Fruit fly (Drosophila melanogaster) whole organism, wandering third instar larva: Measurements from ENCODE around the gene bbg.

Experiments used
- Abd-B ChIP-seq: fragments of >200 bp; optimal IDR thresholded peaks from 2 replicates; lab custom pipeline; 2017; ENCODE audit warnings: missing biosample characterization, missing genetic modification characterization
- CG32264 ChIP-seq: fragments of 200-800 bp; sonication (Bioruptor generic); optimal IDR thresholded peaks from 2 replicates; lab custom pipeline; 2016; ENCODE audit warnings: missing biosample characterization, missing genetic modification characterization
- CG9705 ChIP-seq: fragments of 200-800 bp; sonication (Bioruptor generic); optimal IDR thresholded peaks from 2 replicates; lab custom pipeline; 2018; ENCODE audit warnings: missing biosample characterization, mild to moderate bottlenecking, missing genetic modification characterization
- CrebA ChIP-seq: fragments of 200-800 bp; sonication (Bioruptor generic); optimal IDR thresholded peaks from 2 replicates; lab custom pipeline; 2016; ENCODE audit warnings: missing biosample characterization, mild to moderate bottlenecking, missing genetic modification characterization, borderline replicate concordance
- Dfd ChIP-seq: fragments of >200 bp; optimal IDR thresholded peaks from 2 replicates; lab custom pipeline; 2017; ENCODE audit warnings: missing biosample characterization, missing genetic modification characterization
- Dif ChIP-seq: fragments of 200-275, 200-300 bp; sonication (Bioruptor generic); optimal IDR thresholded peaks from 2 replicates; lab custom pipeline; 2018; ENCODE audit warnings: missing biosample characterization, missing genetic modification characterization; ENCODE audit not compliant: partially characterized antibody
- HLH106 ChIP-seq: fragments of 200-800 bp; optimal IDR thresholded peaks from 3 replicates; lab custom pipeline; 2019; ENCODE audit warnings: missing biosample characterization, mild to moderate bottlenecking, missing genetic modification characterization, moderate library complexity
- Hr78 ChIP-seq: fragments of >200 bp; optimal IDR thresholded peaks from 2 replicates; lab custom pipeline; 2017; ENCODE audit warnings: missing biosample characterization, missing genetic modification characterization
- Hr83 ChIP-seq: fragments of 200-300 bp; sonication (Bioruptor generic); optimal IDR thresholded peaks from 2 replicates; lab custom pipeline; 2016; ENCODE audit warnings: missing biosample characterization, mild to moderate bottlenecking, missing genetic modification characterization, moderate library complexity; ENCODE audit not compliant: poor library complexity, severe bottlenecking
- Jra ChIP-seq: sonication (Bioruptor generic); optimal IDR thresholded peaks from 2 replicates; lab custom pipeline; 2016; ENCODE audit warnings: missing biosample characterization, missing genetic modification characterization
- Mio ChIP-seq: sonication (Bioruptor generic); optimal IDR thresholded peaks from 2 replicates; lab custom pipeline; 2016; ENCODE audit warnings: missing biosample characterization, missing genetic modification characterization
- Myc ChIP-seq: fragments of >200 bp; optimal IDR thresholded peaks from 2 replicates; lab custom pipeline; 2017
- N ChIP-seq: fragments of >200 bp; optimal IDR thresholded peaks from 2 replicates; lab custom pipeline; 2018; ENCODE audit warnings: missing biosample characterization, missing external identifiers, missing genetic modification characterization
- OdsH ChIP-seq: fragments of 200-800 bp; sonication (Bioruptor generic); optimal IDR thresholded peaks from 2 replicates; lab custom pipeline; 2016; ENCODE audit warnings: missing biosample characterization, mild to moderate bottlenecking, missing genetic modification characterization
- Rel ChIP-seq, 2 experiments: fragments of 200-800 bp; sonication (Bioruptor generic) in 1 of 2; optimal IDR thresholded peaks; 2 replicates in 1 of 2; 3 replicates in 1 of 2; lab custom pipeline; 2016 to 2019; ENCODE audit warnings: mild to moderate bottlenecking in 2 of 2, missing biosample characterization in 2 of 2, missing genetic modification characterization in 2 of 2, moderate library complexity in 1 of 2
- Sp1 ChIP-seq: fragments of 200-800 bp; sonication (Bioruptor generic); optimal IDR thresholded peaks from 3 replicates; lab custom pipeline; 2019; ENCODE audit warnings: missing biosample characterization, mild to moderate bottlenecking, missing genetic modification characterization, moderate library complexity
- brk ChIP-seq: fragments of 200-800 bp; sonication (Bioruptor generic); optimal IDR thresholded peaks from 2 replicates; lab custom pipeline; 2016; ENCODE audit warnings: missing biosample characterization, mild to moderate bottlenecking, missing genetic modification characterization
- dmrt93B ChIP-seq: fragments of 200-800 bp; sonication (Bioruptor generic); optimal IDR thresholded peaks from 2 replicates; lab custom pipeline; 2018; ENCODE audit warnings: missing biosample characterization, mild to moderate bottlenecking, missing genetic modification characterization
- foxo ChIP-seq, 2 experiments: fragments of 200-800 bp; sonication (Bioruptor generic); optimal IDR thresholded peaks; 2 replicates in 1 of 2; 3 replicates in 1 of 2; lab custom pipeline; 2016 to 2017; ENCODE audit warnings: missing biosample characterization in 2 of 2, missing genetic modification characterization in 2 of 2
- fru ChIP-seq: fragments of 200-800 bp; sonication (Bioruptor generic); optimal IDR thresholded peaks from 3 replicates; lab custom pipeline; 2016; ENCODE audit warnings: missing biosample characterization, mild to moderate bottlenecking, missing genetic modification characterization
- h ChIP-seq: fragments of 200-800 bp; sonication (Bioruptor generic); optimal IDR thresholded peaks from 3 replicates; lab custom pipeline; 2016; ENCODE audit warnings: missing biosample characterization, mild to moderate bottlenecking, missing genetic modification characterization
- jim ChIP-seq: fragments of 175-275, 200-325 bp; sonication (Bioruptor generic); optimal IDR thresholded peaks from 2 replicates; lab custom pipeline; 2016; ENCODE audit warnings: missing biosample characterization, mild to moderate bottlenecking, missing genetic modification characterization
- lola ChIP-seq: fragments of >200 bp; optimal IDR thresholded peaks from 2 replicates; lab custom pipeline; 2017; ENCODE audit warnings: missing biosample characterization, missing genetic modification characterization
- psq ChIP-seq: fragments of 200-800 bp; sonication (Bioruptor generic); optimal IDR thresholded peaks from 3 replicates; lab custom pipeline; 2017; ENCODE audit warnings: missing biosample characterization, mild to moderate bottlenecking, missing genetic modification characterization, moderate library complexity
- rgr ChIP-seq: fragments of 200-800 bp; sonication (Bioruptor generic); optimal IDR thresholded peaks from 3 replicates; lab custom pipeline; 2016; ENCODE audit warnings: missing biosample characterization, mild to moderate bottlenecking, missing genetic modification characterization
- sage ChIP-seq: fragments of 200-800 bp; sonication (Bioruptor generic); optimal IDR thresholded peaks from 2 replicates; lab custom pipeline; 2016; ENCODE audit warnings: missing biosample characterization, mild to moderate bottlenecking, missing genetic modification characterization
- sv ChIP-seq: fragments of 200-800 bp; sonication (Bioruptor generic); optimal IDR thresholded peaks from 3 replicates; lab custom pipeline; 2016; ENCODE audit warnings: missing biosample characterization, missing genetic modification characterization
- usp ChIP-seq: fragments of >200 bp; optimal IDR thresholded peaks from 2 replicates; lab custom pipeline; 2017; ENCODE audit warnings: missing biosample characterization, missing genetic modification characterization
- woc ChIP-seq: sonication (Bioruptor generic); optimal IDR thresholded peaks from 2 replicates; lab custom pipeline; 2016; ENCODE audit warnings: missing biosample characterization, mild to moderate bottlenecking, missing genetic modification characterization

bbg gene

DNA sequence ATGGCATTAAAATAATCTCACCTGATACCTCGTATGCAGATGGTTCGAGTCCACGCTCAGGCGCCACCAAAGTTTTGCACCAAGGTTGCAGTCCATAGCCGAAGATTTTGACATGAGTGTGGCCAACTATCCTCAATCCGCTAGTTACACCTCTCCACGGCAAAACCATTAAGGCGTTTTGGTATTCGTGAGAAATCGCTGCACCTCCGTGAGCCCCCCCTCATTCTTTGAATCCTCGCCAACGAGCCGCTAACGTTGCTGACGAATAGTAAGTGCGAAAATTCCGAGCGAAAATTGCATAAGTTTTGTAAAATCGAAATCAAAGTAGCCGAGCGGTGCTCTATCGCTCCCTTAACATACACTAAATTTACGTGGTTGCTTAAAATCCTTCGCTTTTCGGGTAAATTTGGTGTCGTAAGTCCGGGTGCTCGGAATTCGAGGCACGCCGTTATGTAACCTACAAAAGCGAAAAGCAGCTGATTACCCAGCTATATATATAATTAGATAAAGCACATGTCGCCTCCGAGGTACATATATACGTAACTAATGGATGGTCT lies 1.4 kb upstream of the bbg start, which contains the start of gene Mpcp2:
Mpcp2 (plus strand) TSS at position 217 of the 557 bp plus-strand sequence.
- no peak for TF ChIP-seq Myc (lab: Kevin White, UChicago)
- peak; percentile 10 for TF ChIP-seq Dif
- no peak for TF ChIP-seq usp
- peak; percentile 8 for TF ChIP-seq fru (GFP tag; lab: Kevin White, UChicago)
- TF ChIP-seq jim (GFP tag; lab: Kevin White, UChicago): no peak
- no peak for TF ChIP-seq brk (GFP tag; lab: Kevin White, UChicago)
- TF ChIP-seq psq (GFP tag; lab: Kevin White, UChicago): peak; percentile 3
- TF ChIP-seq h (GFP tag; lab: Kevin White, UChicago): peak; percentile 34
- no peak for TF ChIP-seq Jra (GFP tag; lab: Kevin White, UChicago)
- peak; percentile 20 for TF ChIP-seq HLH106 (tag; lab: Kevin White, UChicago)
- no peak for TF ChIP-seq sage
- TF ChIP-seq CrebA (GFP tag; lab: Kevin White, UChicago): peak; percentile 7
- TF ChIP-seq Rel (GFP tag; optimal IDR thresholded peaks at IDR 0.05; lab: Kevin White, UChicago): no peak
- peak; percentile 71 for TF ChIP-seq Rel (tag; optimal IDR thresholded peaks at IDR 0.05; lab: Kevin White, UChicago)
- peak; percentile 46 for TF ChIP-seq rgr (GFP tag; lab: Kevin White, UChicago)
- no peak for TF ChIP-seq Hr78 (GFP tag; lab: Kevin White, UChicago)
- TF ChIP-seq CG9705 (GFP tag; lab: Kevin White, UChicago): no peak
- TF ChIP-seq foxo (GFP tag; optimal IDR thresholded peaks at IDR 0.05; lab: Kevin White, UChicago): peak in 1 of 2 experiments; percentile 42
- peak; percentile 20 for TF ChIP-seq Sp1 (GFP tag; lab: Kevin White, UChicago)
- TF ChIP-seq OdsH (GFP tag; lab: Kevin White, UChicago): peak; percentile 4
- TF ChIP-seq Hr83 (GFP tag; lab: Kevin White, UChicago): peak; percentile 49
- no peak for TF ChIP-seq Dfd (GFP tag; lab: Kevin White, UChicago)

DNA sequence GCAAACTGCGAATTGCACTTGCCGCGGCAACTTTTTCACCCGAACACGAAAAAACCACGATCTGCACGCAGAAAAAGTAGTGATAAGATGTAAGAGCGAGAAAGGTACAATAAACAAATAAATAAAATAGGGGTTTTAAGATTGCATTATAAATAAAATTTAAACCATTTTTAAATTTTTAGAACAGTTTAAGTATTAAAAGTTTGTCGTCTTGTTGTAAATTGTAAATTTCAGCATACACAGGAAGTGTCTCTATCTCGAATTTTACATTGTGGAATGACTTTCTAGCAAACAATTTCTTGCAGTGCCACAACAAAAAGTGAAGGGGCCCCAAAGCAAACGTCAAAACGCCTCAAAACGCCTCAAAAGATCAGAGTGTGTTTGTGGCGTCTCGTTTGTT lies 1.5 kb downstream of the bbg start:
- peak; percentile 28 for TF ChIP-seq HLH106 (tag; lab: Kevin White, UChicago)
- no peak for TF ChIP-seq CG32264
- TF ChIP-seq Dif: no peak
- TF ChIP-seq rgr (GFP tag; lab: Kevin White, UChicago): no peak
- TF ChIP-seq h (GFP tag; lab: Kevin White, UChicago): peak; percentile 26
- no peak for TF ChIP-seq lola

DNA sequence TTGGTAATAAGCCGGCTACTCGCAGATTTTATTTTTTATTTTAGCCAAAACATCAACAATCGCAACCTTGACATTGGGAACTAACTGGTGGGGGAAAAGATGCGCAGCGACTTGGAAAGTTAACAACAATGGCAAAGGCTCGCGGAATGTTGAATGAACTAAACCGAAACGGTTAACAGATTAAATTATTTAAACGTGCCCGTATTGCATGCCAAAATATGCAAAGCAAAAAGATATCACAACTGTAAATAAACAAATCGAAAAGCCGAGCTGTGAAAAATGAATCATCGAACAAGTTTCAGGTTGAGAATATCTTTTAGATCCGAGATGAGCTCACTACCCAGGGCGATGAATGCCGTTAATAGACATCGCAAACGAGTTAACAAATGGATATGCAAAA lies 3.0 kb downstream of the bbg start:
- TF ChIP-seq dmrt93B (GFP tag; lab: Kevin White, UChicago): no peak
- no peak for TF ChIP-seq lola
- no peak for TF ChIP-seq Sp1 (GFP tag; lab: Kevin White, UChicago)
- no peak for TF ChIP-seq Rel (GFP tag; optimal IDR thresholded peaks at IDR 0.05; lab: Kevin White, UChicago)
- TF ChIP-seq Rel (tag; optimal IDR thresholded peaks at IDR 0.05; lab: Kevin White, UChicago): no peak
- no peak for TF ChIP-seq psq (GFP tag; lab: Kevin White, UChicago)
- TF ChIP-seq CG9705 (GFP tag; lab: Kevin White, UChicago): no peak
- TF ChIP-seq Jra (GFP tag; lab: Kevin White, UChicago): no peak
- no peak for TF ChIP-seq N (GFP tag; lab: Kevin White, UChicago)
- TF ChIP-seq usp: no peak
- TF ChIP-seq Dif: no peak
- no peak for TF ChIP-seq sage
- TF ChIP-seq Mio (GFP tag; lab: Kevin White, UChicago): no peak
- TF ChIP-seq Abd-B (GFP tag; lab: Kevin White, UChicago): no peak
- no peak for TF ChIP-seq CG32264
- no peak for TF ChIP-seq Myc (lab: Kevin White, UChicago)
- no peak for TF ChIP-seq OdsH (GFP tag; lab: Kevin White, UChicago)
- TF ChIP-seq fru (GFP tag; lab: Kevin White, UChicago): no peak

DNA sequence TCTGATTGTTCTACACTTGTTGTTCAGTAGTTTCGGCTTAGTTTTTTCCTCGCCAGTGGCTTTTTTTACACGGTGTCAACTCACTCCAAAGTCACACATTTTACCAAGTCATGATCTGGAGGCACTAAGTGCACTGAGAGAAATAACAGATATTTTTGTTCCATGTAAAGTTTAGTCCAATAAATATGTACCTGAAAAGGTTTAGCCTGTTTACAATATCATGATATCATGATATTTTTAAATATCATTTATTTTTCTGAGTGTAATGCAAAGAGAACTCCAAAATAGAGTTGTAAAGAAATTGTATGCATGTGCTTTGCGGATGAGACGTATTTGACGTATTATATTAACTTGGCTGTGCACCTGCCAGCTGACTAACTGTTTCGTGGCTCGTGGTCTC lies 4.3 kb downstream of the bbg start:
- TF ChIP-seq h (GFP tag; lab: Kevin White, UChicago) (no peak), Abd-B (GFP tag; lab: Kevin White, UChicago) (no peak), woc (no peak), sv (GFP tag; lab: Kevin White, UChicago) (no peak), fru (GFP tag; lab: Kevin White, UChicago) (no peak), Dfd (GFP tag; lab: Kevin White, UChicago) (no peak), foxo (GFP tag; optimal IDR thresholded peaks at IDR 0.05; lab: Kevin White, UChicago) (no peak), CrebA (GFP tag; lab: Kevin White, UChicago) (no peak), Rel (GFP tag; optimal IDR thresholded peaks at IDR 0.05; lab: Kevin White, UChicago) (no peak), Rel (tag; optimal IDR thresholded peaks at IDR 0.05; lab: Kevin White, UChicago) (no peak)
